Worm (Caenorhabditis elegans): ENCODE measurements around the gene ZK970.8.

ce11 chrII:10271093-10271492 lies 38.3 kb upstream of the ZK970.8 start, which contains the start of gene F54B3.4:
- TF ChIP-seq W03F9.2 (tag; optimal IDR thresholded peaks at IDR 0.05) (no peak), him-1 (tag; optimal IDR thresholded peaks at IDR 0.05) (no peak), dao-5 (tag; optimal IDR thresholded peaks at IDR 0.05) (no peak)
